Worm (Caenorhabditis elegans) whole organism, midembryonic: ENCODE measurements around the gene mre-11.

Experiments used
- T22C8.4 ChIP-seq: fragments of 200-800 bp; sonication (Bioruptor generic); IDR thresholded peaks from 2 replicates; pipeline ENCODE4 v1.3.6; 2022; ENCODE audit warnings: missing genetic modification characterization, missing compliant biosample characterization
- cog-1 ChIP-seq: sonication (generic microtip); optimal IDR thresholded peaks from 2 replicates; lab custom pipeline; 2016; ENCODE audit warnings: missing genetic modification characterization, missing compliant biosample characterization
- flt-1 ChIP-seq: fragments of 200-800 bp; sonication (Bioruptor generic); IDR thresholded peaks from 2 replicates; pipeline ENCODE4 v1.3.6; 2022; ENCODE audit warnings: missing genetic modification characterization, missing compliant biosample characterization
- klf-2 ChIP-seq: fragments of 200-800 bp; sonication (Bioruptor generic); conservative IDR thresholded peaks from 2 replicates; pipeline ENCODE4 v1.3.6; 2022; ENCODE audit warnings: missing genetic modification reagents, missing genetic modification characterization, missing compliant biosample characterization
- ref-1 ChIP-seq: fragments of 200-800 bp; sonication (Bioruptor generic); conservative IDR thresholded peaks from 2 replicates; pipeline ENCODE4 v1.3.6; 2022; ENCODE audit warnings: missing genetic modification reagents, missing genetic modification characterization, missing compliant biosample characterization
- tab-1 ChIP-seq: fragments of 200-800 bp; sonication (Bioruptor generic); IDR thresholded peaks from 2 replicates; pipeline ENCODE4 v1.3.6; 2022; ENCODE audit warnings: missing genetic modification characterization, missing compliant biosample characterization
- ztf-23 ChIP-seq: fragments of 200-800 bp; sonication (Bioruptor generic); IDR thresholded peaks from 2 replicates; pipeline ENCODE4 v1.3.6; 2022; ENCODE audit warnings: missing genetic modification reagents, missing genetic modification characterization, missing compliant biosample characterization
- ztf-29 ChIP-seq: fragments of 200-800 bp; sonication (Bioruptor generic); IDR thresholded peaks from 2 replicates; pipeline ENCODE4 v1.3.6; 2022; ENCODE audit warnings: missing genetic modification reagents, missing genetic modification characterization, missing compliant biosample characterization

DNA sequence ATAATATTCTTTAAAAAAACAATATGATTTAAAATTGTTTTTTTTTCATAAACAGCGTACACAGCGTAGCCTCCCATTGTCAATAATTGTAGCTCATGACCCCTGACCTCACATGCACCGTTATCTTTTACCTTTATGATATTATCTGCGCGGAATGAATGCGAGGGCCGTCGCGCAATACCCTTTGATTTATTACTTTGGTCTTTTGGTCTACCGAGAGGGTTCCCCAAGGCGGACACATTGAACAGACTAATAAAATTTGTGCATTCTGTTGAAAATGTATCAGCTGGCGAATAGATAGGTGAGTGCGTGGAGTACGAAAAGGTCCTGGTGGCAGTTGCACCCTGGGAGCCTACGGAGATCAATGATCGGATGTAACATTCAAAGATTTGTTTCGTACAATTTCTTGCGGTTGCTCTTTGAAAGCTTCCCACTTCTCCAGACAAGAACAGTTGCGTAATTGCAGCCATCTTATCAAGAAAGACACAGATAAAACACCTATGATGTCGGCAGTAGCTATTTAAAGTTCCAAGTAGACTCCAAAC, 16.3 kb downstream of the mre-11 start:
- TF ChIP-seq ztf-23 (GFP tag; lab: Robert Waterston, UW) = no peak
- no peak for TF ChIP-seq tab-1 (GFP tag; lab: Robert Waterston, UW)
- TF ChIP-seq T22C8.4 = no peak
- TF ChIP-seq klf-2 = no peak
- TF ChIP-seq ztf-29 (GFP tag; lab: Robert Waterston, UW) = no peak
- no peak for TF ChIP-seq ref-1 (GFP tag; lab: Robert Waterston, UW)
- TF ChIP-seq flt-1 (GFP tag; lab: Robert Waterston, UW) = no peak
- TF ChIP-seq cog-1 (tag; lab: Kevin White, UChicago) = no peak
